Worm (Caenorhabditis elegans): Measurements from ENCODE around the gene F38B7.11.

- TF ChIP-seq pha-4 (tag; optimal IDR thresholded peaks at IDR 0.05) (no peak), lim-6 (tag; optimal IDR thresholded peaks at IDR 0.05) (no peak), nhr-232 (tag; optimal IDR thresholded peaks at IDR 0.05) (no peak), ceh-34 (tag; optimal IDR thresholded peaks at IDR 0.05) (no peak), dmd-4 (tag; optimal IDR thresholded peaks at IDR 0.05; ENCODE audit: borderline replicate concordance) (no peak), nhr-11 (tag; optimal IDR thresholded peaks at IDR 0.05) (no peak), hlh-30 (tag; optimal IDR thresholded peaks at IDR 0.05; ENCODE audit: insufficient read depth) (no peak), C08G9.2 (tag; optimal IDR thresholded peaks at IDR 0.05) (no peak), syd-9 (tag; optimal IDR thresholded peaks at IDR 0.05) (no peak), ceh-22 (tag; optimal IDR thresholded peaks at IDR 0.05) (no peak), nfya-1 (tag; optimal IDR thresholded peaks at IDR 0.05) (no peak), ama-1 (optimal IDR thresholded peaks at IDR 0.05) (no peak), sdc-2 (tag; optimal IDR thresholded peaks at IDR 0.05) (no peak), hlh-13 (GFP tag; optimal IDR thresholded peaks at IDR 0.05) (no peak)
These were observed 19.4 kb upstream of the F38B7.11 start, which contains the start of gene ccch-1 for ce11 chrV:11527531-11527930.

Data from whole organism, late embryonic.